1 worm cellular context compared by ENCODE assay signal in genomic region chrX:9226904-9227303, ce11.
A peak's percentile ranks its signal among the peaks of the same experiment; 100 is the strongest.
TF ChIP-seq lines count a peak whose summit lies in the region.

No protein-coding gene starts in this region.

TF ChIP-seq in whole organism, L1 larva, 84 proteins besides CTCF, POLR2A, EP300 and RAD21 (continued from another document):
- TF ChIP-seq blmp-1 (tag; optimal IDR thresholded peaks at IDR 0.05; lab: Kevin White, UChicago), result peak; percentile 87
- no peak for TF ChIP-seq egl-13 (tag; optimal IDR thresholded peaks at IDR 0.05; lab: Kevin White, UChicago)
- no peak for TF ChIP-seq fkh-8 (tag; optimal IDR thresholded peaks at IDR 0.05; lab: Kevin White, UChicago)
- TF ChIP-seq ces-1 (GFP tag; optimal IDR thresholded peaks at IDR 0.05; lab: Kevin White, UChicago), result no peak
- no peak for TF ChIP-seq grh-1 (GFP tag; IDR thresholded peaks at IDR 0.05; lab: Robert Waterston, UW)
- peak; percentile 39 for TF ChIP-seq lin-14 (GFP tag; optimal IDR thresholded peaks at IDR 0.05; lab: Kevin White, UChicago)
